Worm (Caenorhabditis elegans) whole organism, mixed stage, embryonic: ENCODE data around the gene Y43C5B.3.

ENCODE experiments used
- blmp-1 ChIP-seq: fragments of 150-350 bp; optimal IDR thresholded peaks from 2 replicates; lab custom pipeline; 2014; ENCODE audit warnings: missing biosample characterization, missing genetic modification characterization
- ceh-83 ChIP-seq: fragments of 200-800 bp; sonication (Bioruptor generic); optimal IDR thresholded peaks from 2 replicates; lab custom pipeline; 2018; ENCODE audit warnings: mild to moderate bottlenecking, missing genetic modification characterization, missing compliant biosample characterization
- cnd-1 ChIP-seq: fragments of 200-800 bp; sonication (Bioruptor generic); optimal IDR thresholded peaks from 2 replicates; lab custom pipeline; 2018; ENCODE audit warnings: mild to moderate bottlenecking, missing genetic modification characterization, missing compliant biosample characterization
- ham-2 ChIP-seq: fragments of 200-800 bp; sonication (Bioruptor generic); optimal IDR thresholded peaks from 2 replicates; lab custom pipeline; 2018; ENCODE audit warnings: mild to moderate bottlenecking, missing genetic modification characterization, missing compliant biosample characterization
- lsy-2 ChIP-seq: fragments of 150-350 bp; optimal IDR thresholded peaks from 2 replicates; lab custom pipeline; 2014; ENCODE audit warnings: missing biosample characterization, missing genetic modification characterization
- mep-1 ChIP-seq: fragments of 150-350 bp; optimal IDR thresholded peaks from 2 replicates; lab custom pipeline; 2017; ENCODE audit warnings: missing biosample characterization, missing genetic modification reagents, missing genetic modification characterization, inconsistent platforms
- nhr-28 ChIP-seq: fragments of 150-350 bp; optimal IDR thresholded peaks from 2 replicates; lab custom pipeline; 2014; ENCODE audit warnings: missing biosample characterization, missing genetic modification characterization
- nhr-76 ChIP-seq: sonication (generic microtip); optimal IDR thresholded peaks from 2 replicates; lab custom pipeline; 2017; ENCODE audit warnings: missing biosample characterization, missing genetic modification characterization
- pha-4 ChIP-seq: fragments of 150-350 bp; optimal IDR thresholded peaks from 2 replicates; lab custom pipeline; 2018; ENCODE audit warnings: missing biosample characterization, missing genetic modification reagents, missing genetic modification characterization
- snpc-4 ChIP-seq: fragments of 150-350 bp; optimal IDR thresholded peaks from 2 replicates; lab custom pipeline; 2014; ENCODE audit warnings: missing biosample characterization, missing genetic modification characterization
- tbx-8 ChIP-seq: fragments of 200-800 bp; sonication (Bioruptor generic); optimal IDR thresholded peaks from 2 replicates; lab custom pipeline; 2018; ENCODE audit warnings: mild to moderate bottlenecking, missing genetic modification characterization, moderate library complexity, missing compliant biosample characterization
- unc-120 ChIP-seq: sonication (generic microtip); optimal IDR thresholded peaks from 2 replicates; lab custom pipeline; 2017; ENCODE audit warnings: missing genetic modification characterization, missing compliant biosample characterization; ENCODE audit not compliant: poor library complexity, severe bottlenecking
- unc-39 ChIP-seq: fragments of 150-350 bp; optimal IDR thresholded peaks from 2 replicates; lab custom pipeline; 2014; ENCODE audit warnings: missing biosample characterization, missing genetic modification characterization
- unc-62 ChIP-seq: fragments of 150-350 bp; optimal IDR thresholded peaks from 2 replicates; lab custom pipeline; 2014; ENCODE audit warnings: missing biosample characterization, missing genetic modification reagents, missing genetic modification characterization

DNA sequence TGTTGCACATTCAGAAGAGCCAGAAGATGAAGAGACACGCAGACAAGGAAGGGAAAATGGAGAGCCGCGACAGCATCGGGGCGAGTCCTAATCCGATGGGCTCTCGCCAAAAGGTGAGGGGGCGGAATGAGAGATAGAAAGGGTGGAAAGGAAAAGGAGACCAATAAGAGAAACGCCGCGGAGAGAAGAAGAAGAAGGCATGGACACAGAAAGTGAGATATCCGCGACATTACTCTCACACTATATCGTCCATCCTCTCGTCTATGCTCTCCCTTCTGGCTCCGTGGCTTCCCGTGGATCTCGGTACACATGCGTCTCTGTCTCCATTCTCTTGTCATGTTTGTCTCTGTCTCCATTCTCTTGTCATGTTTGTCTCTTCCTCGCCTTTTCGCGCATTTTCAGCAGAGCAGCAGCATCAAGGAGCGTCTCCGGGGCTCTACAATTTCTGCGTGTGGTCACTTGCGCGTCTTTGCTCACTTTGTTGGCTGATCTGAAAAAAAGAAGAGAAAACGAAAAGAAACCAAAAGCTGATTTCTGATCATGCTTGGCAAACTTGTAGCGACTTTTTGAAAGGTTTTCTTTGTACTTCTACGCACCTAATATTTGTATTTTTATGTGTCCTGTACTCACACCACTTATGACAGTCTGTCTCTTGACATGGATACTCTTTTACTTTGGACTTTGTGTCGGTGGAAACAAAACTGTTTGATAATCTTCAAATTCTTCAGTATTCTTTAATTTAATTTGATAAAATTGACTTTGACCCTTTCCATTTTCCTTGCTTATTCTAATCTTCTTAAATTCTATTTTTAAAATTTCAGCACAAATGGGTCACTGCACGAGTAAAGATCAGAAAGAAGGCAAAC, 53.0 kb downstream of the Y43C5B.3 start, which contains the start of gene gpa-7:
- TF ChIP-seq blmp-1 (tag; lab: Kevin White, UChicago) (peak; percentile 71), ham-2 (GFP tag; lab: Kevin White, UChicago) (peak; percentile 53), snpc-4 (tag; lab: Kevin White, UChicago) (no peak), nhr-76 (tag; lab: Kevin White, UChicago) (no peak), unc-62 (GFP tag; lab: Kevin White, UChicago) (peak; percentile 52), lsy-2 (tag; lab: Kevin White, UChicago) (no peak), unc-120 (peak; percentile 92), unc-39 (tag; lab: Kevin White, UChicago) (no peak), pha-4 (tag; lab: Kevin White, UChicago) (peak; percentile 14), mep-1 (tag; lab: Kevin White, UChicago) (peak; percentile 42), tbx-8 (GFP tag; lab: Kevin White, UChicago) (no peak), ceh-83 (GFP tag; lab: Kevin White, UChicago) (no peak), cnd-1 (tag; lab: Kevin White, UChicago) (peak; percentile 8), nhr-28 (tag; lab: Kevin White, UChicago) (no peak)
